Fruit fly (Drosophila melanogaster) whole organism, prepupa: Measurements from ENCODE around the gene Cyp311a1.

Experiments
- CG8119 ChIP-seq: fragments of 200-800 bp; sonication (Bioruptor generic); IDR thresholded peaks from 3 replicates; pipeline ENCODE4 v1.3.6; 2022; ENCODE audit warnings: missing biosample characterization, missing genetic modification characterization
- net ChIP-seq: fragments of 200-800 bp; sonication (Bioruptor generic); optimal IDR thresholded peaks from 3 replicates; lab custom pipeline; 2016; ENCODE audit warnings: missing biosample characterization, missing genetic modification characterization
- ss ChIP-seq, 2 experiments: fragments of 200-800 bp; sonication (Bioruptor generic); optimal IDR thresholded peaks; 2 replicates in 1 of 2; 3 replicates in 1 of 2; lab custom pipeline; 2017 to 2018; ENCODE audit warnings: mild to moderate bottlenecking in 2 of 2, missing biosample characterization in 2 of 2, missing genetic modification characterization in 2 of 2, moderate library complexity in 1 of 2

DNA sequence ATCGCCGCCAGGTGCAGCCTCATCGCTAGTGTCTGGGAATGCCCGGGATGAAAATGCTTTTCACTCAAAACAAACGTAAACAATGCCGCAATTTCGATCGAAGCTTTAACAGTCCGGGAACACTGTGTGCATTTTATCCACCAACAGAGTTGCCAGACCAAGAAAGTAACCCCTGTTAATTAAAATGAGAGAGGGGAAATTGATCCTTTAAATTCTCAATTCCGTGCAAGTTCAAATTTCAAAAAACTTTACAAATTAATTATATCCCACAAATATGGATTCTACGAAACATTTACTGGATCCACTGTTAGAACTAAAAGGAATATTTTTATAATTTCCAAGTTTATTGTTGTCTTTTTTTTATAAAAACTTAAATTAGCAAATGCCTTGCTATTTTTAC is 43.6 kb downstream of the Cyp311a1 start, which contains the start of gene gd:
- TF ChIP-seq net (GFP tag; lab: Kevin White, UChicago) (no peak), ss (GFP tag; optimal IDR thresholded peaks at IDR 0.05; lab: Kevin White, UChicago) (no peak), CG8119 (GFP tag; lab: Robert Waterston, UW) (no peak)
